Fruit fly (Drosophila melanogaster): ENCODE measurements around the gene CG6959.

CG6959 gene

DNA sequence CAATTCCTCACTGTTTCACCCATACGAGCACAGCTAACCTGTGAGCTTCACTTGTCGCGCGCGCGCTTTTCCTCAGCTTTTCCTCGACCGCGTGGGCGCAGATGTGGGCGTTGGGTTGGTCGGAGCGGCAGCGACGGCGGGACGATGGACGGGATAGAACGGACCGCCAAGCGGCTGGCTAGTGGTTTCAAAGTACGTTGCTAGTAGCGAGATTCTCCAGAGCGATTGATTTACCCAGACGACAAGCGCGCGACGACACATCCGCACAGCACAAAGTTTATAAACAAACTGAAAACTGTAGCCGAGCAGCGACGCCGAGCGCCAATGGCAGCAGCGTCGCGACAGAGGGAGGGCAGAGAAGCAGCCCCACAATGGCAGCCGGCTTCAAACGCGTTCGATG is at the start of gene CG6959:
Gene CG6959, minus strand, starts transcription at position 292 of the 400 bp plus-strand sequence.
- TF ChIP-seq CG8301 (tag; optimal IDR thresholded peaks at IDR 0.05) (no peak), CG4496 (GFP tag; IDR thresholded peaks at IDR 0.05) (peak; percentile 60; the same call in 2 of the 3 replicates), Pif1B (GFP tag; optimal IDR thresholded peaks at IDR 0.05) (no peak), CG15710 (tag; optimal IDR thresholded peaks at IDR 0.05) (peak; percentile 3), CG32121 (GFP tag; IDR thresholded peaks at IDR 0.05) (peak; percentile 68; the same call in 1 of the 2 replicates), fd96Ca (GFP tag; IDR thresholded peaks at IDR 0.05) (peak; percentile 72; the same call in 2 of the 3 replicates), CG10348 (GFP tag; IDR thresholded peaks at IDR 0.05) (no peak), Pif1A (GFP tag; optimal IDR thresholded peaks at IDR 0.05) (no peak), CG14655 (GFP tag; optimal IDR thresholded peaks at IDR 0.05) (no peak), CG9948 (tag; optimal IDR thresholded peaks at IDR 0.05) (no peak), EcR (GFP tag; optimal IDR thresholded peaks at IDR 0.05) (peak; percentile 27), CG8159 (tag; optimal IDR thresholded peaks at IDR 0.05) (no peak), CG12605 (GFP tag; IDR thresholded peaks at IDR 0.05) (peak; percentile 58), rn (GFP tag; IDR thresholded peaks at IDR 0.05) (no peak), gl (tag; optimal IDR thresholded peaks at IDR 0.05) (no peak), CG34367 (tag; optimal IDR thresholded peaks at IDR 0.05) (peak; percentile 12), CG17806 (tag; optimal IDR thresholded peaks at IDR 0.05) (no peak), CG13204 (GFP tag; optimal IDR thresholded peaks at IDR 0.05) (peak; percentile 74), Ets98B (GFP tag; IDR thresholded peaks at IDR 0.05) (peak; percentile 53), Snoo (tag; optimal IDR thresholded peaks at IDR 0.05) (no peak)

DNA sequence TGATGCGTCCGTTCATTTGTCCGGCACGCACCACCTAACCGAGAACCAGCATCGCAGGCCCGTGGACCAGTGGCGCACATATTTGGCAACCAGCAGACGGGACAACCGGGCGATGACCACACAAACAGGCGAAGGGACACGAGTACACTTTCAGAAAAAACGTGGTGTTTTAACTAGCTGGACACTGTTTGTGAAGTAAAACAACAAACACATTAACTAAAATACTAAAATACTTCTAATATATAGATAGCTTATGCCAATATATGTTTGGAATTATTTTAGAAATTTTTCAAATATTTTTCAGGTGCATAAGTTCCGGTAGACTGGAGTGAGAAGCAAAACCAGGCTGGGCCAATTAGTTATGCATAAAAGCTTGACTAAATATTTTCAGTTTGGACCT is 33.6 kb upstream of the CG6959 start:
- TF ChIP-seq CG32121 (GFP tag; IDR thresholded peaks at IDR 0.05) (no peak), Snoo (tag; optimal IDR thresholded peaks at IDR 0.05) (no peak), D1 (tag; optimal IDR thresholded peaks at IDR 0.05) (no peak), CG14655 (GFP tag; optimal IDR thresholded peaks at IDR 0.05) (no peak), Pif1A (GFP tag; optimal IDR thresholded peaks at IDR 0.05) (no peak), EcR (GFP tag; optimal IDR thresholded peaks at IDR 0.05) (no peak), CG34367 (tag; optimal IDR thresholded peaks at IDR 0.05) (no peak), CG10348 (GFP tag; IDR thresholded peaks at IDR 0.05) (no peak), CG12605 (GFP tag; IDR thresholded peaks at IDR 0.05) (no peak), CG9948 (tag; optimal IDR thresholded peaks at IDR 0.05) (no peak), gl (tag; optimal IDR thresholded peaks at IDR 0.05) (no peak), fd96Ca (GFP tag; IDR thresholded peaks at IDR 0.05) (no peak), Ets98B (GFP tag; IDR thresholded peaks at IDR 0.05) (no peak), CG8159 (tag; optimal IDR thresholded peaks at IDR 0.05) (no peak), CG17806 (tag; optimal IDR thresholded peaks at IDR 0.05) (no peak), CG13204 (GFP tag; optimal IDR thresholded peaks at IDR 0.05) (no peak), Pif1B (GFP tag; optimal IDR thresholded peaks at IDR 0.05) (no peak), CG15710 (tag; optimal IDR thresholded peaks at IDR 0.05) (no peak), CG8301 (tag; optimal IDR thresholded peaks at IDR 0.05) (no peak), CG4496 (GFP tag; IDR thresholded peaks at IDR 0.05) (no peak)

DNA sequence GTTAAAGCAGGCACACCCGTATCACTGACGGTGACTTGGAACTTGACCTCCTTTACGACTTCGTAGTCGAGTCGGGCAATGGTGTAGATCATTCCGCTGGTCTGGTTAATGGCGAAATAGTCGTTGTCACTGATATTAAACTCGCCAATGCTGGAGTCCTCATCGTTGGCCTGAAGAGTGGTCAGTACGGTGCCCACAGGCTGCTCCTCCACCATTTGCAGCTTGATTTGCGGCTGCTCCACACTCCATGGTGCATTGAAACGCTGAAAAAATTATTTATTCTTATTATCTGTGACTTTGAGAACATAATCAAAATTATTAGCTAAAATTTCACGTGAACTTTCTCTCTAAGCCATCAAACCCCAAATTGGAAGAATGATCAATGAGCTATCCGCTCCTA is 28.0 kb upstream of the CG6959 start, which contains the start of gene CG34307:
Gene CG34307, plus strand, starts transcription at position 301 of the 400 bp plus-strand sequence.
- TF ChIP-seq D1 (tag; optimal IDR thresholded peaks at IDR 0.05) (no peak), Pif1A (GFP tag; optimal IDR thresholded peaks at IDR 0.05) (no peak), Pif1B (GFP tag; optimal IDR thresholded peaks at IDR 0.05) (no peak), Snoo (tag; optimal IDR thresholded peaks at IDR 0.05) (no peak), CG14655 (GFP tag; optimal IDR thresholded peaks at IDR 0.05) (no peak), CG17806 (tag; optimal IDR thresholded peaks at IDR 0.05) (no peak), CG9948 (tag; optimal IDR thresholded peaks at IDR 0.05) (no peak), rn (GFP tag; IDR thresholded peaks at IDR 0.05) (no peak), CG13204 (GFP tag; optimal IDR thresholded peaks at IDR 0.05) (no peak), CG8301 (tag; optimal IDR thresholded peaks at IDR 0.05) (no peak), CG8159 (tag; optimal IDR thresholded peaks at IDR 0.05) (no peak)

DNA sequence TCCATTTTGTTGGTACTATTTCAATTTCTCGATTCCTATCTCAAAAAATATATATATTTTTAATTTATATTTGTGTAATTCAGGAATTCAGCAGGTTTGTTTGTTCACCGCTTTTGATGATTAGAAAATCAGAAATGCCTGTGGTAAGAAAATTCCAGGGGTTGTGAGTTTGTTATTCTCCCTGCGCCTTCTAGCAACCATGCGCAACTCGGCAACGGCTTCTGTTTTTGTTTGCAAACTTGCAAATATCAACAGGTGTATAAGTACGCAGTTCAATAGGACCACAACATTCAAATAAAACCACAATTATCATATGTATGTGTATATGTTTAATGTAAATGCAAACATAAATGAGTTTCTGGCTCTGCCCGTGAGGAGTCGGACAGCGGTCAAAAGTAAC is 23.9 kb upstream of the CG6959 start, which contains the start of gene Dnali1:
Gene Dnali1, minus strand, starts transcription at position 101 of the 400 bp plus-strand sequence.
- TF ChIP-seq fd96Ca (GFP tag; IDR thresholded peaks at IDR 0.05) (no peak), CG13204 (GFP tag; optimal IDR thresholded peaks at IDR 0.05) (no peak), gl (tag; optimal IDR thresholded peaks at IDR 0.05) (no peak), CG15710 (tag; optimal IDR thresholded peaks at IDR 0.05) (no peak), CG32121 (GFP tag; IDR thresholded peaks at IDR 0.05) (no peak), CG12605 (GFP tag; IDR thresholded peaks at IDR 0.05) (no peak), D1 (tag; optimal IDR thresholded peaks at IDR 0.05) (no peak), Pif1B (GFP tag; optimal IDR thresholded peaks at IDR 0.05) (no peak), CG8301 (tag; optimal IDR thresholded peaks at IDR 0.05) (no peak), CG9948 (tag; optimal IDR thresholded peaks at IDR 0.05) (no peak), CG10348 (GFP tag; IDR thresholded peaks at IDR 0.05) (no peak), CG8159 (tag; optimal IDR thresholded peaks at IDR 0.05) (no peak), CG4496 (GFP tag; IDR thresholded peaks at IDR 0.05) (no peak)

DNA sequence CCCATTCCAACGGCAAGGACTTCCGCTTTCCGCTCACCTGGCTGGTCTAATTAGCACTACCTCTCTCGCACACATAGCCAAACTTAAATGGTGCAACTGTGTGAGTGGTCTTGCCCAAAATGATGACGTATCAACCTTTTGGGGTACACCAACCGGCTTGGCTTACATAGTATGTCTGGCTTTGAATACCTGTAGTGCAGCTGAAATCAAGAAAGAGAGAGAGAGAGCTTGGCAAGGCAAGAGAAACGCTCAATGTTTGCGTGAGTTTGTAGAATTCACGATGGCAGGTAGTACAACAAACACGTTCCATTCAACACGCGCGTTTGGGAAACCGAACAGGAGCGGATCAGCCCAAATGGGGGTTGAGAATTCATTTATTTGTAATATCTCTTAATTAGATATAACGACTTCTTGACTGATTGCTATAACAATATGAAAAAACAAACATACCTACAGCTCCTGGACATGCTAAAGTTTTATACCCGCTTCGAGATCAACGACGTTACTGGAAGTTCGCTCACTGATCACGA is 18.8 kb upstream of the CG6959 start:
- no peak for TF ChIP-seq D1 (tag; optimal IDR thresholded peaks at IDR 0.05)
- peak; percentile 43; the same call in 1 of the 2 replicates for TF ChIP-seq CG12605 (GFP tag; IDR thresholded peaks at IDR 0.05)
- no peak for TF ChIP-seq CG14655 (GFP tag; optimal IDR thresholded peaks at IDR 0.05)
- no peak for TF ChIP-seq gl (tag; optimal IDR thresholded peaks at IDR 0.05)
- no peak for TF ChIP-seq CG9948 (tag; optimal IDR thresholded peaks at IDR 0.05)
- TF ChIP-seq fd96Ca (GFP tag; IDR thresholded peaks at IDR 0.05), result peak; percentile 48; the same call in 1 of the 3 replicates
- TF ChIP-seq CG4496 (GFP tag; IDR thresholded peaks at IDR 0.05), result peak; percentile 65
- no peak for TF ChIP-seq CG34367 (tag; optimal IDR thresholded peaks at IDR 0.05)
- TF ChIP-seq rn (GFP tag; IDR thresholded peaks at IDR 0.05), result no peak
- no peak for TF ChIP-seq CG17806 (tag; optimal IDR thresholded peaks at IDR 0.05)
- TF ChIP-seq CG8301 (tag; optimal IDR thresholded peaks at IDR 0.05), result no peak
- no peak for TF ChIP-seq CG10348 (GFP tag; IDR thresholded peaks at IDR 0.05)
- no peak for TF ChIP-seq CG13204 (GFP tag; optimal IDR thresholded peaks at IDR 0.05)
- no peak for TF ChIP-seq CG15710 (tag; optimal IDR thresholded peaks at IDR 0.05)
- TF ChIP-seq Ets98B (GFP tag; IDR thresholded peaks at IDR 0.05), result no peak; the same call in 1 of the 2 replicates
- peak; percentile 12 for TF ChIP-seq CG8159 (tag; optimal IDR thresholded peaks at IDR 0.05)
- no peak for TF ChIP-seq Snoo (tag; optimal IDR thresholded peaks at IDR 0.05)
- TF ChIP-seq EcR (GFP tag; optimal IDR thresholded peaks at IDR 0.05), result no peak
- peak; percentile 65 for TF ChIP-seq Pif1B (GFP tag; optimal IDR thresholded peaks at IDR 0.05)
- no peak for TF ChIP-seq Pif1A (GFP tag; optimal IDR thresholded peaks at IDR 0.05)
- no peak for TF ChIP-seq CG32121 (GFP tag; IDR thresholded peaks at IDR 0.05)
